Worm (Caenorhabditis elegans) whole organism, L2 larva: ENCODE data around the gene F46C3.7.
A peak's percentile ranks its signal among the peaks of the same experiment; 100 is the strongest.

Experiments
- Y55F3AM.14 ChIP-seq: fragments of 200-800 bp; sonication (Bioruptor generic); optimal IDR thresholded peaks from 2 replicates; lab custom pipeline; 2018; ENCODE audit warnings: mild to moderate bottlenecking, missing genetic modification characterization, missing compliant biosample characterization
- ZK546.5 ChIP-seq: sonication (generic microtip); optimal IDR thresholded peaks from 2 replicates; lab custom pipeline; 2017; ENCODE audit warnings: missing biosample characterization, missing genetic modification characterization
- aly-2 ChIP-seq: fragments of 150-350 bp; optimal IDR thresholded peaks from 2 replicates; lab custom pipeline; 2014; ENCODE audit warnings: missing biosample characterization, missing genetic modification characterization
- blmp-1 ChIP-seq: sonication (generic microtip); optimal IDR thresholded peaks from 2 replicates; lab custom pipeline; 2017; ENCODE audit warnings: missing genetic modification characterization, mild to moderate bottlenecking, missing compliant biosample characterization, antibody characterized with exemption, moderate library complexity; ENCODE audit not compliant: insufficient read depth
- ceh-16 ChIP-seq: fragments of 150-350 bp; optimal IDR thresholded peaks from 2 replicates; lab custom pipeline; 2014; ENCODE audit warnings: missing biosample characterization, missing genetic modification characterization
- elt-3 ChIP-seq: sonication (generic microtip); optimal IDR thresholded peaks from 2 replicates; lab custom pipeline; 2017; ENCODE audit warnings: missing biosample characterization, missing genetic modification characterization
- fos-1 ChIP-seq: fragments of 150-350 bp; optimal IDR thresholded peaks from 2 replicates; lab custom pipeline; 2014; ENCODE audit warnings: missing biosample characterization, missing genetic modification characterization
- nhr-11 ChIP-seq: fragments of 150-350 bp; optimal IDR thresholded peaks from 2 replicates; lab custom pipeline; 2014; ENCODE audit warnings: missing biosample characterization, missing genetic modification characterization
- skn-1 ChIP-seq: sonication (generic microtip); optimal IDR thresholded peaks from 2 replicates; lab custom pipeline; 2017; ENCODE audit warnings: missing biosample characterization, missing genetic modification characterization
- unc-62 ChIP-seq: fragments of 150-350 bp; optimal IDR thresholded peaks from 2 replicates; lab custom pipeline; 2014; ENCODE audit warnings: missing biosample characterization, missing genetic modification reagents, missing genetic modification characterization
- zag-1 ChIP-seq: fragments of 150-350 bp; optimal IDR thresholded peaks from 2 replicates; lab custom pipeline; 2014; ENCODE audit warnings: missing biosample characterization, missing genetic modification characterization

- TF ChIP-seq blmp-1 (tag; lab: Kevin White, UChicago): no peak
- no peak for TF ChIP-seq unc-62 (GFP tag; lab: Kevin White, UChicago)
- TF ChIP-seq aly-2 (tag; lab: Kevin White, UChicago): no peak
- no peak for TF ChIP-seq nhr-11 (tag; lab: Kevin White, UChicago)
- TF ChIP-seq ceh-16: no peak
- TF ChIP-seq zag-1 (tag; lab: Kevin White, UChicago): no peak
- TF ChIP-seq fos-1 (tag; lab: Kevin White, UChicago): peak; percentile 14
- TF ChIP-seq elt-3 (tag; lab: Kevin White, UChicago): no peak
- TF ChIP-seq skn-1 (tag; lab: Kevin White, UChicago): no peak
- no peak for TF ChIP-seq ZK546.5 (tag; lab: Kevin White, UChicago)
- TF ChIP-seq Y55F3AM.14: no peak
Measured at ce11 chrX:11466444-11467319, 26.8 kb downstream of the F46C3.7 start.
